Worm (Caenorhabditis elegans) whole organism, L4/young adult: ENCODE measurements around the gene F49H6.8.

Source experiments
- W03F9.2 ChIP-seq: fragments of 150-350 bp; optimal IDR thresholded peaks from 2 replicates; lab custom pipeline; 2014; ENCODE audit warnings: missing biosample characterization, missing genetic modification characterization
- dao-5 ChIP-seq: sonication (generic microtip); optimal IDR thresholded peaks from 2 replicates; lab custom pipeline; 2016; ENCODE audit warnings: missing genotype, missing genetic modification characterization, moderate library complexity, missing compliant biosample characterization
- him-1 ChIP-seq: sonication (generic microtip); optimal IDR thresholded peaks from 2 replicates; lab custom pipeline; 2016; ENCODE audit warnings: missing genotype, missing genetic modification reagents, missing genetic modification characterization, missing compliant biosample characterization

ce11 chrV:16980368-16980767 is 42.1 kb downstream of the F49H6.8 start, which contains the start of gene srz-54:
- TF ChIP-seq him-1 (tag; lab: Kevin White, UChicago) (no peak), W03F9.2 (tag; lab: Kevin White, UChicago) (no peak), dao-5 (tag; lab: Kevin White, UChicago) (no peak)
